Worm (Caenorhabditis elegans) whole organism, midembryonic: Measurements from ENCODE around the gene F09C8.1.

Source experiments
- T22C8.4 ChIP-seq: fragments of 200-800 bp; sonication (Bioruptor generic); IDR thresholded peaks from 2 replicates; pipeline ENCODE4 v1.3.6; 2022; ENCODE audit warnings: missing genetic modification characterization, missing compliant biosample characterization
- flt-1 ChIP-seq: fragments of 200-800 bp; sonication (Bioruptor generic); IDR thresholded peaks from 2 replicates; pipeline ENCODE4 v1.3.6; 2022; ENCODE audit warnings: missing genetic modification characterization, missing compliant biosample characterization
- med-1 ChIP-seq: sonication (generic microtip); optimal IDR thresholded peaks from 2 replicates; lab custom pipeline; 2017; ENCODE audit warnings: missing genetic modification characterization, mild to moderate bottlenecking, missing compliant biosample characterization, antibody characterized with exemption, missing genetic modification reagents; ENCODE audit not compliant: insufficient read depth
- ref-1 ChIP-seq: fragments of 200-800 bp; sonication (Bioruptor generic); conservative IDR thresholded peaks from 2 replicates; pipeline ENCODE4 v1.3.6; 2022; ENCODE audit warnings: missing genetic modification reagents, missing genetic modification characterization, missing compliant biosample characterization

DNA sequence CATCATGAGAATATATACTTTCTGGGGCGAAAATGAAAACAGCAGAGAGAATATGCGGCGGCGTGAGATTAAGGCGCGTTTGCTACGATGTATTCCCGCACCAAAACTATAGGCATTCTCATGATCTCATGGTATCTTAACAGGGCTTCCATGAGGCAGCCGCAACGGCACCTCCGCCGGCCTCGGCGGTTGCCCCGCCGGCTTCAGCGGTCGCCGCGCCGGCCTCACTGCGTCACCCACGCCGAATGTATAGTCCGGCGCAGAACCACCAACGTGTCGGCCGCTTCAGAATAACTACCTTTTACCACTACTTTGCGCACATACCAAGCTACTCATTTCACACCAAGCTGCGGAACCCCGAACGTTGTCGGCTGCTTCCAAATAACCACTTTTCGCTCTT lies 45.7 kb downstream of the F09C8.1 start:
- TF ChIP-seq med-1 (GFP tag; lab: Kevin White, UChicago) = no peak
- TF ChIP-seq ref-1 = no peak
- TF ChIP-seq flt-1 (GFP tag; lab: Robert Waterston, UW) = no peak
- no peak for TF ChIP-seq T22C8.4
